Worm (Caenorhabditis elegans): ENCODE results near the gene F20G2.6.

Gene F20G2.6

ce11 chrV:13794046-13794445 lies 31.2 kb downstream of the F20G2.6 start:
- TF ChIP-seq ama-1 (optimal IDR thresholded peaks at IDR 0.05) (no peak), elt-3 (tag; optimal IDR thresholded peaks at IDR 0.05) (no peak), R02D3.7 (tag; optimal IDR thresholded peaks at IDR 0.05) (no peak), egl-27 (tag; optimal IDR thresholded peaks at IDR 0.05) (no peak), nhr-129 (tag; optimal IDR thresholded peaks at IDR 0.05) (no peak), dmd-4 (tag; optimal IDR thresholded peaks at IDR 0.05) (no peak), unc-39 (tag; optimal IDR thresholded peaks at IDR 0.05) (no peak)

ce11 chrV:13796246-13796776 lies 33.4 kb downstream of the F20G2.6 start, which contains the start of gene twk-32:
Gene twk-32, plus strand, starts transcription at chrV:13796641.
- TF ChIP-seq fos-1 (tag; optimal IDR thresholded peaks at IDR 0.05) (no peak), lin-11 (tag; optimal IDR thresholded peaks at IDR 0.05) (no peak), zag-1 (tag; optimal IDR thresholded peaks at IDR 0.05) (no peak), ztf-11 (tag; optimal IDR thresholded peaks at IDR 0.05) (no peak), mbf-1 (tag; optimal IDR thresholded peaks at IDR 0.05) (no peak), alr-1 (tag; optimal IDR thresholded peaks at IDR 0.05) (no peak), ztf-4 (tag; optimal IDR thresholded peaks at IDR 0.05) (no peak), ceh-82 (tag; optimal IDR thresholded peaks at IDR 0.05) (no peak), nhr-12 (tag; optimal IDR thresholded peaks at IDR 0.05) (no peak), ceh-16 (tag; optimal IDR thresholded peaks at IDR 0.05) (no peak), nhr-23 (tag; optimal IDR thresholded peaks at IDR 0.05) (no peak), nhr-21 (tag; optimal IDR thresholded peaks at IDR 0.05) (no peak), sma-3 (GFP tag; optimal IDR thresholded peaks at IDR 0.05) (no peak), ZK546.5 (tag; optimal IDR thresholded peaks at IDR 0.05) (no peak), nhr-10 (tag; optimal IDR thresholded peaks at IDR 0.05) (no peak)

ce11 chrV:13799190-13799589 lies 36.3 kb downstream of the F20G2.6 start:
- TF ChIP-seq R02D3.7 (tag; optimal IDR thresholded peaks at IDR 0.05) (no peak), ceh-16 (tag; optimal IDR thresholded peaks at IDR 0.05) (no peak), nhr-23 (tag; optimal IDR thresholded peaks at IDR 0.05) (no peak), C34F6.9 (tag; optimal IDR thresholded peaks at IDR 0.05) (no peak), mab-5 (tag; optimal IDR thresholded peaks at IDR 0.05) (no peak), nhr-11 (tag; optimal IDR thresholded peaks at IDR 0.05) (no peak), unc-62 (GFP tag; optimal IDR thresholded peaks at IDR 0.05) (no peak), elt-3 (tag; optimal IDR thresholded peaks at IDR 0.05) (no peak), zag-1 (tag; optimal IDR thresholded peaks at IDR 0.05) (no peak), sem-4 (tag; optimal IDR thresholded peaks at IDR 0.05) (no peak), nhr-10 (tag; optimal IDR thresholded peaks at IDR 0.05) (no peak), snpc-4 (tag; optimal IDR thresholded peaks at IDR 0.05) (no peak), egl-27 (tag; optimal IDR thresholded peaks at IDR 0.05) (no peak), fos-1 (tag; optimal IDR thresholded peaks at IDR 0.05) (no peak)

ce11 chrV:13803902-13804301 lies 41.0 kb downstream of the F20G2.6 start, which contains the start of gene swan-2:
Gene swan-2, minus strand, starts transcription at chrV:13804281.
- TF ChIP-seq nhr-129 (tag; optimal IDR thresholded peaks at IDR 0.05) (peak; percentile 30), aly-2 (tag; optimal IDR thresholded peaks at IDR 0.05) (no peak), sma-3 (GFP tag; optimal IDR thresholded peaks at IDR 0.05) (no peak), ZK546.5 (tag; optimal IDR thresholded peaks at IDR 0.05) (no peak), fos-1 (tag; optimal IDR thresholded peaks at IDR 0.05) (no peak)

ce11 chrV:13807232-13807631 lies 44.4 kb downstream of the F20G2.6 start, which contains the start of gene swan-1:
Gene swan-1, minus strand, starts transcription at chrV:13807237.
- TF ChIP-seq gmeb-1 (tag; optimal IDR thresholded peaks at IDR 0.05): no peak
- TF ChIP-seq nhr-129 (tag; optimal IDR thresholded peaks at IDR 0.05): peak; percentile 12
- TF ChIP-seq F13H6.1 (tag; optimal IDR thresholded peaks at IDR 0.05): peak; percentile 27
- TF ChIP-seq mbf-1 (tag; optimal IDR thresholded peaks at IDR 0.05): no peak
- peak in 1 of 2 experiments; percentile 35 for TF ChIP-seq lsy-2 (tag; optimal IDR thresholded peaks at IDR 0.05)
- TF ChIP-seq ceh-16 (tag; optimal IDR thresholded peaks at IDR 0.05): no peak
- no peak for TF ChIP-seq nhr-12 (tag; optimal IDR thresholded peaks at IDR 0.05)
- no peak for TF ChIP-seq ztf-1 (GFP tag; conservative IDR thresholded peaks at IDR 0.05)
- TF ChIP-seq C34F6.9 (tag; optimal IDR thresholded peaks at IDR 0.05): peak; percentile 3
- no peak for TF ChIP-seq ztf-11 (tag; optimal IDR thresholded peaks at IDR 0.05)
- no peak for TF ChIP-seq nhr-10 (tag; optimal IDR thresholded peaks at IDR 0.05)
- TF ChIP-seq elt-1 (tag; optimal IDR thresholded peaks at IDR 0.05): no peak
- no peak for TF ChIP-seq snpc-4 (tag; optimal IDR thresholded peaks at IDR 0.05)
- TF ChIP-seq ama-1 (optimal IDR thresholded peaks at IDR 0.05): no peak
- no peak for TF ChIP-seq ceh-82 (tag; optimal IDR thresholded peaks at IDR 0.05)
- no peak for TF ChIP-seq skn-1 (tag; optimal IDR thresholded peaks at IDR 0.05)
- no peak for TF ChIP-seq sma-3 (GFP tag; optimal IDR thresholded peaks at IDR 0.05)
- no peak for TF ChIP-seq nhr-11 (tag; optimal IDR thresholded peaks at IDR 0.05)
- TF ChIP-seq unc-55 (GFP tag; optimal IDR thresholded peaks at IDR 0.05): no peak
- TF ChIP-seq sem-4 (tag; optimal IDR thresholded peaks at IDR 0.05): peak; percentile 16
- TF ChIP-seq ztf-4 (tag; optimal IDR thresholded peaks at IDR 0.05): no peak
- no peak for TF ChIP-seq mdl-1 (tag; optimal IDR thresholded peaks at IDR 0.05)
- no peak for TF ChIP-seq nhr-77 (tag; optimal IDR thresholded peaks at IDR 0.05)
- no peak for TF ChIP-seq nhr-6 (tag; optimal IDR thresholded peaks at IDR 0.05)
- TF ChIP-seq sma-9 (GFP tag; optimal IDR thresholded peaks at IDR 0.05): peak; percentile 16
- no peak for TF ChIP-seq sma-9 (tag; optimal IDR thresholded peaks at IDR 0.05)
- no peak for TF ChIP-seq lin-11 (tag; optimal IDR thresholded peaks at IDR 0.05)
- TF ChIP-seq fos-1 (tag; optimal IDR thresholded peaks at IDR 0.05): no peak
- TF ChIP-seq aly-2 (tag; optimal IDR thresholded peaks at IDR 0.05): no peak
- TF ChIP-seq lin-39 (tag; optimal IDR thresholded peaks at IDR 0.05): no peak
- TF ChIP-seq blmp-1 (tag; optimal IDR thresholded peaks at IDR 0.05; ENCODE audit: insufficient read depth): peak; percentile 47
- no peak for TF ChIP-seq dmd-4 (tag; optimal IDR thresholded peaks at IDR 0.05)
- no peak for TF ChIP-seq ZK546.5 (tag; optimal IDR thresholded peaks at IDR 0.05)
